Worm (Caenorhabditis elegans) whole organism, early embryonic: ENCODE results near the gene ZK813.1.

Experiments used
- B0310.2 ChIP-seq: sonication (generic microtip); optimal IDR thresholded peaks from 2 replicates; lab custom pipeline; 2016; ENCODE audit warnings: mild to moderate bottlenecking, missing genetic modification characterization, missing compliant biosample characterization
- F13C5.2 ChIP-seq: sonication (generic microtip); optimal IDR thresholded peaks from 2 replicates; lab custom pipeline; 2017; ENCODE audit warnings: mild to moderate bottlenecking, missing genetic modification characterization, inconsistent platforms, missing compliant biosample characterization
- aly-1 ChIP-seq: sonication (generic microtip); optimal IDR thresholded peaks from 2 replicates; lab custom pipeline; 2016; ENCODE audit warnings: missing genetic modification characterization, missing compliant biosample characterization
- ama-1 ChIP-seq: fragments of 150-350 bp; optimal IDR thresholded peaks from 2 replicates; lab custom pipeline; 2014
- ceh-13 ChIP-seq: fragments of 200-800 bp; sonication (Bioruptor generic); optimal IDR thresholded peaks from 2 replicates; lab custom pipeline; 2018; ENCODE audit warnings: mild to moderate bottlenecking, missing genetic modification characterization, missing compliant biosample characterization
- ceh-36 ChIP-seq: sonication (generic microtip); optimal IDR thresholded peaks from 2 replicates; lab custom pipeline; 2016; ENCODE audit warnings: missing genetic modification characterization, inconsistent platforms, missing compliant biosample characterization
- ets-7 ChIP-seq: sonication (generic microtip); optimal IDR thresholded peaks from 2 replicates; lab custom pipeline; 2016; ENCODE audit warnings: missing genotype, missing genetic modification characterization, missing compliant biosample characterization
- flt-1 ChIP-seq: fragments of 200-800 bp; sonication (Bioruptor generic); IDR thresholded peaks from 2 replicates; pipeline ENCODE4 v1.3.6; 2022; ENCODE audit warnings: missing genetic modification characterization, missing compliant biosample characterization
- hmbx-1 ChIP-seq: sonication (generic microtip); optimal IDR thresholded peaks from 2 replicates; lab custom pipeline; 2016; ENCODE audit warnings: mild to moderate bottlenecking, missing genetic modification characterization, missing compliant biosample characterization
- hmg-4 ChIP-seq: fragments of 200-800 bp; sonication (Bioruptor generic); optimal IDR thresholded peaks from 2 replicates; lab custom pipeline; 2018; ENCODE audit warnings: mild to moderate bottlenecking, missing genetic modification characterization, missing compliant biosample characterization
- hnd-1 ChIP-seq: sonication (generic microtip); optimal IDR thresholded peaks from 2 replicates; lab custom pipeline; 2016; ENCODE audit warnings: missing genetic modification characterization, missing compliant biosample characterization
- pes-1 ChIP-seq: fragments of 200-800 bp; sonication (Bioruptor generic); IDR thresholded peaks from 2 replicates; pipeline ENCODE4 v1.3.6; 2022; ENCODE audit warnings: missing genetic modification reagents, missing genetic modification characterization, missing compliant biosample characterization
- scrt-1 ChIP-seq: fragments of 200-800 bp; sonication (Bioruptor generic); IDR thresholded peaks from 2 replicates; pipeline ENCODE4 v1.3.6; 2022; ENCODE audit warnings: missing genetic modification characterization, missing compliant biosample characterization
- sea-1 ChIP-seq: fragments of 200-800 bp; sonication (Bioruptor generic); conservative IDR thresholded peaks from 2 replicates; pipeline ENCODE4 v1.3.6; 2022; ENCODE audit warnings: missing genetic modification characterization, missing compliant biosample characterization
- tbx-11 ChIP-seq: fragments of 200-800 bp; sonication (Bioruptor generic); IDR thresholded peaks from 2 replicates; pipeline ENCODE4 v1.3.6; 2022; ENCODE audit warnings: missing genetic modification characterization, missing compliant biosample characterization
- tbx-37 ChIP-seq: fragments of 200-800 bp; sonication (Bioruptor generic); conservative IDR thresholded peaks from 2 replicates; pipeline ENCODE4 v1.3.6; 2022; ENCODE audit warnings: missing genetic modification reagents, missing genetic modification characterization, missing compliant biosample characterization
- tra-4 ChIP-seq: sonication (generic microtip); optimal IDR thresholded peaks from 2 replicates; lab custom pipeline; 2017; ENCODE audit warnings: missing genetic modification characterization, missing compliant biosample characterization

ZK813.1 gene

ce11 chrX:3473793-3474192 is 27.7 kb downstream of the ZK813.1 start:
- no peak for TF ChIP-seq tra-4 (tag; lab: Kevin White, UChicago)
- TF ChIP-seq F13C5.2 (tag; lab: Kevin White, UChicago), result no peak
- no peak for TF ChIP-seq ets-7
- TF ChIP-seq hnd-1 (tag; lab: Kevin White, UChicago), result no peak
- TF ChIP-seq hmbx-1 (tag; lab: Kevin White, UChicago), result no peak
- no peak for TF ChIP-seq ceh-13 (GFP tag; lab: Kevin White, UChicago)
- TF ChIP-seq tbx-11, result no peak
- no peak for TF ChIP-seq pes-1
- no peak for TF ChIP-seq hmg-4 (GFP tag; lab: Kevin White, UChicago)
- TF ChIP-seq flt-1, result no peak
- TF ChIP-seq B0310.2 (tag; lab: Kevin White, UChicago), result no peak
- no peak for TF ChIP-seq scrt-1 (GFP tag; lab: Robert Waterston, UW)
- TF ChIP-seq sea-1 (GFP tag; lab: Robert Waterston, UW), result no peak
- no peak for TF ChIP-seq tbx-37 (GFP tag; lab: Robert Waterston, UW)
- TF ChIP-seq ama-1 (lab: Kevin White, UChicago), result no peak
- no peak for TF ChIP-seq aly-1 (tag; lab: Kevin White, UChicago)
- TF ChIP-seq ceh-36 (tag; lab: Kevin White, UChicago), result no peak

- TF ChIP-seq tbx-37 (GFP tag; lab: Robert Waterston, UW) (no peak), ets-7 (no peak), scrt-1 (GFP tag; lab: Robert Waterston, UW) (no peak), F13C5.2 (tag; lab: Kevin White, UChicago) (no peak), pes-1 (no peak), ama-1 (lab: Kevin White, UChicago) (no peak), tra-4 (tag; lab: Kevin White, UChicago) (no peak), ceh-36 (tag; lab: Kevin White, UChicago) (no peak), sea-1 (GFP tag; lab: Robert Waterston, UW) (no peak), tbx-11 (no peak), hmg-4 (GFP tag; lab: Kevin White, UChicago) (no peak), hnd-1 (tag; lab: Kevin White, UChicago) (no peak), ceh-13 (GFP tag; lab: Kevin White, UChicago) (no peak), hmbx-1 (tag; lab: Kevin White, UChicago) (no peak), aly-1 (tag; lab: Kevin White, UChicago) (no peak), flt-1 (no peak), B0310.2 (tag; lab: Kevin White, UChicago) (no peak)
Observed at ce11 chrX:3479950-3480349, 33.8 kb downstream of the ZK813.1 start, which contains the start of gene wrt-6. wrt-6 (plus strand) TSS chrX:3480250.

ce11 chrX:3488074-3488688 is 42.1 kb downstream of the ZK813.1 start:
- TF ChIP-seq ama-1 (lab: Kevin White, UChicago), result no peak
- TF ChIP-seq hmg-4 (GFP tag; lab: Kevin White, UChicago), result no peak
- TF ChIP-seq scrt-1 (GFP tag; lab: Robert Waterston, UW), result no peak
- no peak for TF ChIP-seq hnd-1 (tag; lab: Kevin White, UChicago)
- no peak for TF ChIP-seq tra-4 (tag; lab: Kevin White, UChicago)
- TF ChIP-seq F13C5.2 (tag; lab: Kevin White, UChicago), result no peak
- no peak for TF ChIP-seq pes-1
- TF ChIP-seq hmbx-1 (tag; lab: Kevin White, UChicago), result no peak
- TF ChIP-seq ceh-13 (GFP tag; lab: Kevin White, UChicago), result no peak
- TF ChIP-seq tbx-37 (GFP tag; lab: Robert Waterston, UW), result no peak
- TF ChIP-seq tbx-11, result no peak
- no peak for TF ChIP-seq ets-7
- TF ChIP-seq ceh-36 (tag; lab: Kevin White, UChicago), result no peak
- TF ChIP-seq flt-1, result no peak
- no peak for TF ChIP-seq sea-1 (GFP tag; lab: Robert Waterston, UW)
- TF ChIP-seq B0310.2 (tag; lab: Kevin White, UChicago), result no peak
- no peak for TF ChIP-seq aly-1 (tag; lab: Kevin White, UChicago)

ce11 chrX:3488993-3489392 is 42.9 kb downstream of the ZK813.1 start, which contains the start of gene C12D12.3:
C12D12.3 (plus strand) TSS chrX:3489293.
- TF ChIP-seq B0310.2 (tag; lab: Kevin White, UChicago) (no peak), tbx-37 (GFP tag; lab: Robert Waterston, UW) (no peak), hnd-1 (tag; lab: Kevin White, UChicago) (no peak), hmg-4 (GFP tag; lab: Kevin White, UChicago) (no peak), flt-1 (no peak), ets-7 (no peak)

- no peak for TF ChIP-seq tbx-37 (GFP tag; lab: Robert Waterston, UW)
- TF ChIP-seq ets-7, result no peak
- TF ChIP-seq hnd-1 (tag; lab: Kevin White, UChicago), result no peak
- no peak for TF ChIP-seq B0310.2 (tag; lab: Kevin White, UChicago)
- TF ChIP-seq aly-1 (tag; lab: Kevin White, UChicago), result no peak
Observed at ce11 chrX:3492431-3492830, 46.3 kb downstream of the ZK813.1 start.

- TF ChIP-seq F13C5.2 (tag; lab: Kevin White, UChicago) (no peak), tra-4 (tag; lab: Kevin White, UChicago) (no peak), hmg-4 (GFP tag; lab: Kevin White, UChicago) (no peak), aly-1 (tag; lab: Kevin White, UChicago) (no peak), hmbx-1 (tag; lab: Kevin White, UChicago) (no peak), flt-1 (no peak), B0310.2 (tag; lab: Kevin White, UChicago) (no peak), ama-1 (lab: Kevin White, UChicago) (no peak), ets-7 (no peak)
Observed at ce11 chrX:3494634-3495033, 48.5 kb downstream of the ZK813.1 start.

- TF ChIP-seq hmg-4 (GFP tag; lab: Kevin White, UChicago) (no peak), hnd-1 (tag; lab: Kevin White, UChicago) (no peak), pes-1 (no peak), F13C5.2 (tag; lab: Kevin White, UChicago) (no peak), ceh-13 (GFP tag; lab: Kevin White, UChicago) (no peak), sea-1 (GFP tag; lab: Robert Waterston, UW) (no peak), ama-1 (lab: Kevin White, UChicago) (no peak)
Observed at ce11 chrX:3495776-3496175, 49.7 kb downstream of the ZK813.1 start, which contains the start of gene glt-1. glt-1 (plus strand) TSS chrX:3496026.
